Worm (Caenorhabditis elegans): Measurements from ENCODE around the gene ZC21.10.

DNA sequence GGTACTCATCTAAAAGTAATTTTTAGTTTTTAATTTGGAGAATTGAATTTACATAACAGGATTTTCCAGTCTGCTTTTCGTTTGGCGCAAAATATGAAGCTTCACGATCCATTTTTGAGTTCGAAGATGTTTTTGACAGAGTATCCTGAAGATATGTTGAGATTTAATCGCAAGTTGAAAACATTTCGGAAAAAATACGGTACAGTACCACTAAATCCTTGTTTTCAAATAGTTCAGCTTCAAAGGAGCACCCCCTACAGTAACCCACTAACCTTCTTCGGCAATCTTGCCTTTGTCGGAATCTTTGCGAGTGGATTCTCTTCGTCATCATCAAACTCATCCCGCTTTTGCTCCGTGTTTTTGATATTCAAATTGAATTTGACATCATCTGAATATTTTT lies 10.9 kb upstream of the ZC21.10 start:
- TF ChIP-seq ztf-29 (GFP tag; IDR thresholded peaks at IDR 0.05) (no peak), klf-2 (GFP tag; conservative IDR thresholded peaks at IDR 0.05) (no peak), ztf-23 (GFP tag; IDR thresholded peaks at IDR 0.05) (no peak), T22C8.4 (GFP tag; IDR thresholded peaks at IDR 0.05) (no peak), ref-1 (GFP tag; conservative IDR thresholded peaks at IDR 0.05) (no peak), flt-1 (GFP tag; IDR thresholded peaks at IDR 0.05) (no peak), cog-1 (tag; optimal IDR thresholded peaks at IDR 0.05) (no peak)

All from whole organism, midembryonic.